Worm (Caenorhabditis elegans) whole organism, young adult: ENCODE data around the gene cest-35.2.

Source experiments
- atf-7 ChIP-seq: sonication (generic microtip); optimal IDR thresholded peaks from 2 replicates; lab custom pipeline; 2017; ENCODE audit warnings: mild to moderate bottlenecking, missing genetic modification characterization, missing compliant biosample characterization
- sea-2 ChIP-seq: fragments of 200-800 bp; sonication (Bioruptor generic); IDR thresholded peaks from 2 replicates; pipeline ENCODE4 v1.3.6; 2022; ENCODE audit warnings: missing genetic modification characterization, missing compliant biosample characterization

- TF ChIP-seq atf-7 (tag; lab: Kevin White, UChicago) (no peak), sea-2 (GFP tag; lab: Robert Waterston, UW) (no peak)
Measured at ce11 chrV:5239903-5240302, 2.9 kb upstream of the cest-35.2 start, which contains the start of gene B0238.15.
